Fruit fly (Drosophila melanogaster): Measurements from ENCODE around the gene Sox100B.
A peak's percentile ranks its signal among the peaks of the same experiment; 100 is the strongest.

Sox100B gene

dm6 chr3R:31064653-31065322 is at the start of gene Sox100B:
TSS of gene Sox100B (plus strand) at chr3R:31065253.
- TF ChIP-seq CG8159 (tag; optimal IDR thresholded peaks at IDR 0.05) (peak; percentile 14), fd96Ca (GFP tag; IDR thresholded peaks at IDR 0.05) (no peak), CG9948 (tag; optimal IDR thresholded peaks at IDR 0.05) (peak; percentile 25)

dm6 chr3R:31016715-31017114 is 48.3 kb upstream of the Sox100B start, which contains the start of gene 5-HT7:
TSS of gene 5-HT7 (minus strand) at chr3R:31016875.
- TF ChIP-seq Pif1A (GFP tag; optimal IDR thresholded peaks at IDR 0.05) (no peak), CG13204 (GFP tag; optimal IDR thresholded peaks at IDR 0.05) (peak; percentile 63)

- TF ChIP-seq CG10348 (GFP tag; IDR thresholded peaks at IDR 0.05) (no peak), D1 (tag; optimal IDR thresholded peaks at IDR 0.05) (no peak), Pif1A (GFP tag; optimal IDR thresholded peaks at IDR 0.05) (no peak), CG4496 (GFP tag; IDR thresholded peaks at IDR 0.05) (no peak; the same call in 2 of the 3 replicates), CG12605 (GFP tag; IDR thresholded peaks at IDR 0.05) (no peak), CG8159 (tag; optimal IDR thresholded peaks at IDR 0.05) (no peak), CG17806 (tag; optimal IDR thresholded peaks at IDR 0.05) (no peak), Snoo (tag; optimal IDR thresholded peaks at IDR 0.05) (no peak), EcR (GFP tag; optimal IDR thresholded peaks at IDR 0.05) (no peak), CG9948 (tag; optimal IDR thresholded peaks at IDR 0.05) (no peak), CG13204 (GFP tag; optimal IDR thresholded peaks at IDR 0.05) (no peak)
These were observed 45.4 kb upstream of the Sox100B start for dm6 chr3R:31019662-31020061.

- TF ChIP-seq fd96Ca (GFP tag; IDR thresholded peaks at IDR 0.05), result no peak
- no peak for TF ChIP-seq rn (GFP tag; IDR thresholded peaks at IDR 0.05)
- TF ChIP-seq CG8301 (tag; optimal IDR thresholded peaks at IDR 0.05), result no peak
- no peak for TF ChIP-seq CG34367 (tag; optimal IDR thresholded peaks at IDR 0.05)
- no peak for TF ChIP-seq Ets98B (GFP tag; IDR thresholded peaks at IDR 0.05)
- TF ChIP-seq CG32121 (GFP tag; IDR thresholded peaks at IDR 0.05), result no peak
- TF ChIP-seq Snoo (tag; optimal IDR thresholded peaks at IDR 0.05), result no peak
- TF ChIP-seq CG15710 (tag; optimal IDR thresholded peaks at IDR 0.05), result no peak
- no peak for TF ChIP-seq CG13204 (GFP tag; optimal IDR thresholded peaks at IDR 0.05)
- TF ChIP-seq CG8159 (tag; optimal IDR thresholded peaks at IDR 0.05), result no peak
- TF ChIP-seq CG9948 (tag; optimal IDR thresholded peaks at IDR 0.05), result no peak
- TF ChIP-seq CG17806 (tag; optimal IDR thresholded peaks at IDR 0.05), result no peak
- no peak for TF ChIP-seq EcR (GFP tag; optimal IDR thresholded peaks at IDR 0.05)
These were observed 44.3 kb upstream of the Sox100B start for dm6 chr3R:31020762-31021161.

- no peak for TF ChIP-seq CG14655 (GFP tag; optimal IDR thresholded peaks at IDR 0.05)
- TF ChIP-seq EcR (GFP tag; optimal IDR thresholded peaks at IDR 0.05), result no peak
- no peak for TF ChIP-seq Snoo (tag; optimal IDR thresholded peaks at IDR 0.05)
- no peak for TF ChIP-seq rn (GFP tag; IDR thresholded peaks at IDR 0.05)
These were observed 30.0 kb upstream of the Sox100B start, which contains the start of gene CG33773 for dm6 chr3R:31035046-31035445. TSS of gene CG33773 (plus strand) at chr3R:31035346.

- TF ChIP-seq fd96Ca (GFP tag; IDR thresholded peaks at IDR 0.05) (0 out of 3 replicates have a peak, but pooled peaks have one; percentile 18), D1 (tag; optimal IDR thresholded peaks at IDR 0.05) (no peak), CG32121 (GFP tag; IDR thresholded peaks at IDR 0.05) (no peak), CG34367 (tag; optimal IDR thresholded peaks at IDR 0.05) (no peak)
These were observed 26.3 kb upstream of the Sox100B start, which contains the start of gene CanA1 for dm6 chr3R:31038473-31039424. TSS of gene CanA1 (plus strand) at chr3R:31039374.

dm6 chr3R:31045005-31045404 is 20.0 kb upstream of the Sox100B start, which contains the start of gene CG33920:
TSS of gene CG33920 (minus strand) at chr3R:31045105.
- TF ChIP-seq CG9948 (tag; optimal IDR thresholded peaks at IDR 0.05), result no peak
- no peak for TF ChIP-seq CG4496 (GFP tag; IDR thresholded peaks at IDR 0.05)
- TF ChIP-seq CG15710 (tag; optimal IDR thresholded peaks at IDR 0.05), result no peak
- TF ChIP-seq CG10348 (GFP tag; IDR thresholded peaks at IDR 0.05), result no peak
- TF ChIP-seq Ets98B (GFP tag; IDR thresholded peaks at IDR 0.05), result no peak

- TF ChIP-seq Pif1A (GFP tag; optimal IDR thresholded peaks at IDR 0.05) (no peak), Pif1B (GFP tag; optimal IDR thresholded peaks at IDR 0.05) (no peak), CG14655 (GFP tag; optimal IDR thresholded peaks at IDR 0.05) (no peak), CG15710 (tag; optimal IDR thresholded peaks at IDR 0.05) (no peak), CG8301 (tag; optimal IDR thresholded peaks at IDR 0.05) (no peak), Snoo (tag; optimal IDR thresholded peaks at IDR 0.05) (no peak), CG13204 (GFP tag; optimal IDR thresholded peaks at IDR 0.05) (no peak), CG8159 (tag; optimal IDR thresholded peaks at IDR 0.05) (no peak), CG9948 (tag; optimal IDR thresholded peaks at IDR 0.05) (no peak), CG17806 (tag; optimal IDR thresholded peaks at IDR 0.05) (no peak), CG34367 (tag; optimal IDR thresholded peaks at IDR 0.05) (no peak), CG4496 (GFP tag; IDR thresholded peaks at IDR 0.05) (no peak)
These were observed 16.4 kb upstream of the Sox100B start, which contains the start of gene Alp4 for dm6 chr3R:31048629-31049028. TSS of gene Alp4 (plus strand) at chr3R:31048929.

Data from whole organism, pupa.